Worm (Caenorhabditis elegans): Measurements from ENCODE around the gene C45G9.14.

DNA sequence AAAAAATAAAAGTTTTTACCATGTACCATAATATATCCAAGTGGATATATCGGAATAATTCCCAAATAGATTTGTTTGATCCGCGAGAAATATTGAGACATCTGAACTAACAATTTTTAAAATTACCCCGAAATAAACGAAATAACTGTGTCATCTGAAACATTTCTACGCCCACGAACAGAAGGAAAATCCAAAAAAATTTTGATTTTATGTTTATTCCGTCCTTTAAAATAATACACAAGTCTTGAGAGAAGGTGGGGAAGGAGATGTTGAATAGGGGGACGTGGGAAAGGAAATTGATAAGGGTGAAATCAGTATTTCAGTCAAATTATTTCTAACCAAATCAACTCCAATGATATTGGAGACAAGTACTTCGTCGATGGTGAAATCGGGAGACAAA lies 36.1 kb upstream of the C45G9.14 start, which contains the start of gene R144.11:
- TF ChIP-seq ama-1 (optimal IDR thresholded peaks at IDR 0.05) (no peak), sea-1 (GFP tag; conservative IDR thresholded peaks at IDR 0.05) (no peak), hmbx-1 (tag; optimal IDR thresholded peaks at IDR 0.05) (no peak), scrt-1 (GFP tag; IDR thresholded peaks at IDR 0.05) (no peak), B0310.2 (tag; optimal IDR thresholded peaks at IDR 0.05) (no peak), ets-7 (tag; optimal IDR thresholded peaks at IDR 0.05) (no peak), pes-1 (GFP tag; IDR thresholded peaks at IDR 0.05) (no peak), flt-1 (GFP tag; IDR thresholded peaks at IDR 0.05) (no peak)

Measured in whole organism, early embryonic.